Fruit fly (Drosophila melanogaster) whole organism, wandering third instar larva: Measurements from ENCODE around the gene CG34328.

Source experiments
- Abd-B ChIP-seq: fragments of >200 bp; optimal IDR thresholded peaks from 2 replicates; lab custom pipeline; 2017; ENCODE audit warnings: missing biosample characterization, missing genetic modification characterization
- h ChIP-seq: fragments of 200-800 bp; sonication (Bioruptor generic); optimal IDR thresholded peaks from 3 replicates; lab custom pipeline; 2016; ENCODE audit warnings: missing biosample characterization, mild to moderate bottlenecking, missing genetic modification characterization

DNA sequence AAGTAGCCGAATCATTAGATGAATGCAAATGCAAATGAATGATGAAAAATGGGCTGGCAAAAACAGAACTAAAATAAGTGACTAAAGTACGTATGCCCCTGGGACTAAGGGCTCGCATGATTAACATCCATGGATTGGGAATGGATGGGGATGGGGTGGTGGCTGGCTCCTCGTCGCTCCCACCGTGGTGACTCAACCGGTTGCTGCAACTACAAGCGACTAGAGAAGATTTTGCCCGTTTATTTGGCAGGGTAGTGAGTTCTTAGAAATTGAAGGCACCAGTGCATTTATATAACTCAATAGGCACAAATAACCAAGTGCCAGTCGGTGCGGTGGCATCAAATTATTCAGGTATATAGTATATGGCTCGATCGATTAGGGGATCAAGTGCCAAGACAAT, 13.1 kb downstream of the CG34328 start, which contains the start of gene Tsf1:
- TF ChIP-seq Abd-B (GFP tag; lab: Kevin White, UChicago) (no peak), h (GFP tag; lab: Kevin White, UChicago) (no peak)
